ENCODE assay signal across 5 fruit fly cellular contexts in the genomic region with DNA sequence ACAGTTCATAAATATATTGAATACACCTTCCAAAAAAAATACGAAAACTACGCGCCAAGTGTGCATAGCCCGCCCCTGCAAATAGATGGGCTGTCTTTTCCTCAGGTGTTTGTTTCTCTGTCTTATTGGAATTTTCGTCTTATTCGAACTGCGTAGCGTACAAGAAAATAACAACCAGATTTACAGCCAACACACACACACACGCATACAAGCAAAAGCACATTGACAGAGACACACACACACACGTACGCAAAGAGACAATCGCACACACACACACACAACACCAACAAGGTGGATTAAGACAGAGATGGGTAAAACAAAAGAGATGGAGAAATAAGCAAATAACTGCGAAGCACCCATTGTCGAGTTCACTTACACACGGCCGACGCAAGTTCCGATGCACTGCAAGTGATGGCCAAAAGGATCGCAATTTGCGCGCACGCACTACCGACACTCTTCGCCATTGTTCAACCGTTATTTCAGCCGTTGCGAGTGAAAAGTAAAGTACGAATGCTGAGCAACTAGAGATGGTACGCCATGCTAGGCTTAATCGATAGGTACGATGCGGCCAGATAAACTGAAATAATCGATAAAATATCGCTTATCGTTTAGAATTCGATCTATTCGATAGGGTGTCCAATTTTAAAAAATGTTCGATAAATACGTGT.
A peak's percentile ranks its signal among the peaks of the same experiment; 100 is the strongest.
TF ChIP-seq lines count a peak whose summit lies in the region.

No protein-coding gene starts in this region.

TF ChIP-seq in whole organism, adult, 20 proteins besides CTCF, POLR2A, EP300 and RAD21 (continued from another document):
- peak; percentile 46 for TF ChIP-seq tj (GFP tag; optimal IDR thresholded peaks at IDR 0.05; lab: Kevin White, UChicago)
- no peak for TF ChIP-seq CG33017 (tag; optimal IDR thresholded peaks at IDR 0.05; lab: Kevin White, UChicago)
- no peak for TF ChIP-seq Clk (GFP tag; optimal IDR thresholded peaks at IDR 0.05; lab: Kevin White, UChicago)

TF ChIP-seq in whole organism, embryonic, 481 proteins besides CTCF, POLR2A, EP300 and RAD21 (continued from another document and continues in another):
- TF ChIP-seq Pdp1 (GFP tag; optimal IDR thresholded peaks at IDR 0.05; lab: Kevin White, UChicago) (peak in 1 of 2 experiments; percentile 2), ci (GFP tag; IDR thresholded peaks at IDR 0.05; lab: Robert Waterston, UW) (no peak), Taf1 (GFP tag; IDR thresholded peaks at IDR 0.05; lab: Robert Waterston, UW) (no peak), crp (GFP tag; optimal IDR thresholded peaks at IDR 0.05; lab: Kevin White, UChicago) (no peak), HmgD (GFP tag; optimal IDR thresholded peaks at IDR 0.05; lab: Kevin White, UChicago) (no peak), zfh1 (GFP tag; IDR thresholded peaks at IDR 0.05; lab: Robert Waterston, UW) (0 out of 3 replicates have a peak, but pooled peaks have one; percentile 37), CG1792 (GFP tag; optimal IDR thresholded peaks at IDR 0.05; lab: Kevin White, UChicago) (no peak), ems (GFP tag; optimal IDR thresholded peaks at IDR 0.05; lab: Kevin White, UChicago) (no peak), Doc2 (GFP tag; IDR thresholded peaks at IDR 0.05; lab: Robert Waterston, UW) (no peak), MBD-R2 (GFP tag; IDR thresholded peaks at IDR 0.05; lab: Robert Waterston, UW) (peak; percentile 36), zf30C (GFP tag; optimal IDR thresholded peaks at IDR 0.05; lab: Kevin White, UChicago) (no peak), Sry-β (GFP tag; optimal IDR thresholded peaks at IDR 0.05; lab: Kevin White, UChicago) (no peak), D19B (GFP tag; optimal IDR thresholded peaks at IDR 0.05; lab: Kevin White, UChicago) (no peak), CG34224 (GFP tag; IDR thresholded peaks at IDR 0.05; lab: Robert Waterston, UW; ENCODE audit: partially characterized antibody) (peak; percentile 91), Mes4 (GFP tag; optimal IDR thresholded peaks at IDR 0.05; lab: Kevin White, UChicago) (no peak), row (GFP tag; IDR thresholded peaks at IDR 0.05; lab: Robert Waterston, UW) (peak; percentile 26; the same call in 2 of the 3 replicates), CG42726 (GFP tag; IDR thresholded peaks at IDR 0.05; lab: Robert Waterston, UW; ENCODE audit: partially characterized antibody) (peak; percentile 90), nom (GFP tag; optimal IDR thresholded peaks at IDR 0.05; lab: Kevin White, UChicago) (peak; percentile 56), bigmax (GFP tag; optimal IDR thresholded peaks at IDR 0.05; lab: Kevin White, UChicago) (no peak), Antp (GFP tag; optimal IDR thresholded peaks at IDR 0.05; lab: Kevin White, UChicago) (no peak), sisA (GFP tag; IDR thresholded peaks at IDR 0.05; lab: Robert Waterston, UW) (no peak), pum (GFP tag; optimal IDR thresholded peaks at IDR 0.05; lab: Kevin White, UChicago) (no peak), CG4730 (GFP tag; IDR thresholded peaks at IDR 0.05; lab: Robert Waterston, UW) (no peak), aop (GFP tag; IDR thresholded peaks at IDR 0.05; lab: Robert Waterston, UW) (no peak), CG9817 (tag; optimal IDR thresholded peaks at IDR 0.05; lab: Kevin White, UChicago) (no peak), CG14667 (GFP tag; IDR thresholded peaks at IDR 0.05; lab: Robert Waterston, UW) (no peak), CG5180 (GFP tag; optimal IDR thresholded peaks at IDR 0.05; lab: Kevin White, UChicago) (no peak), CG8281 (tag; optimal IDR thresholded peaks at IDR 0.05; lab: Kevin White, UChicago) (no peak), Tbp (GFP tag; optimal IDR thresholded peaks at IDR 0.05; lab: Kevin White, UChicago) (no peak), CG8359 (GFP tag; optimal IDR thresholded peaks at IDR 0.05; lab: Kevin White, UChicago; ENCODE audit: borderline replicate concordance) (no peak)

TF ChIP-seq in whole organism, prepupa, 60 proteins besides CTCF, POLR2A, EP300 and RAD21 (continued from another document and continues in another):
- TF ChIP-seq CG34406 (GFP tag; optimal IDR thresholded peaks at IDR 0.05; lab: Kevin White, UChicago), result no peak
- TF ChIP-seq fd59A (GFP tag; optimal IDR thresholded peaks at IDR 0.05; lab: Kevin White, UChicago), result no peak
- TF ChIP-seq Gug (GFP tag; IDR thresholded peaks at IDR 0.05; lab: Robert Waterston, UW), result no peak
- TF ChIP-seq CG32006 (GFP tag; optimal IDR thresholded peaks at IDR 0.05; lab: Kevin White, UChicago), result no peak
- no peak for TF ChIP-seq Hr4 (GFP tag; optimal IDR thresholded peaks at IDR 0.05; lab: Kevin White, UChicago)
- TF ChIP-seq net (GFP tag; optimal IDR thresholded peaks at IDR 0.05; lab: Kevin White, UChicago), result no peak
- TF ChIP-seq salr (GFP tag; optimal IDR thresholded peaks at IDR 0.05; lab: Kevin White, UChicago), result no peak
- TF ChIP-seq Ets96B (tag; optimal IDR thresholded peaks at IDR 0.05; lab: Kevin White, UChicago), result no peak
- TF ChIP-seq OdsH (GFP tag; optimal IDR thresholded peaks at IDR 0.05; lab: Kevin White, UChicago), result no peak
- no peak for TF ChIP-seq CG9139 (GFP tag; optimal IDR thresholded peaks at IDR 0.05; lab: Kevin White, UChicago)
- no peak for TF ChIP-seq Hr38 (GFP tag; optimal IDR thresholded peaks at IDR 0.05; lab: Kevin White, UChicago)
- no peak for TF ChIP-seq CG7368 (GFP tag; optimal IDR thresholded peaks at IDR 0.05; lab: Kevin White, UChicago)
- no peak for TF ChIP-seq CG11902 (GFP tag; optimal IDR thresholded peaks at IDR 0.05; lab: Kevin White, UChicago)
- no peak for TF ChIP-seq CG1621 (tag; optimal IDR thresholded peaks at IDR 0.05; lab: Kevin White, UChicago)
- TF ChIP-seq Blimp-1 (GFP tag; optimal IDR thresholded peaks at IDR 0.05; lab: Kevin White, UChicago), result no peak
- no peak for TF ChIP-seq CG4318 (GFP tag; optimal IDR thresholded peaks at IDR 0.05; lab: Kevin White, UChicago)
- TF ChIP-seq eg (GFP tag; IDR thresholded peaks at IDR 0.05; lab: Robert Waterston, UW), result peak; percentile 17; the same call in 1 of the 3 replicates
- peak; percentile 42 for TF ChIP-seq CG15336 (GFP tag; IDR thresholded peaks at IDR 0.05; lab: Robert Waterston, UW)
- peak; percentile 25 for TF ChIP-seq topi (GFP tag; optimal IDR thresholded peaks at IDR 0.05; lab: Kevin White, UChicago)
- TF ChIP-seq CG6276 (GFP tag; optimal IDR thresholded peaks at IDR 0.05; lab: Kevin White, UChicago), result peak; percentile 2
- no peak for TF ChIP-seq CG8319 (GFP tag; optimal IDR thresholded peaks at IDR 0.05; lab: Kevin White, UChicago)
- peak; percentile 55 for TF ChIP-seq dsx (GFP tag; optimal IDR thresholded peaks at IDR 0.05; lab: Kevin White, UChicago; ENCODE audit: poor library complexity, severe bottlenecking)
- TF ChIP-seq lz (GFP tag; optimal IDR thresholded peaks at IDR 0.05; lab: Kevin White, UChicago), result peak; percentile 9
- TF ChIP-seq CG31627 (GFP tag; optimal IDR thresholded peaks at IDR 0.05; lab: Kevin White, UChicago), result no peak
- no peak for TF ChIP-seq CG8119 (GFP tag; IDR thresholded peaks at IDR 0.05; lab: Robert Waterston, UW)
- peak; percentile 45 for TF ChIP-seq Sox102F (GFP tag; optimal IDR thresholded peaks at IDR 0.05; lab: Kevin White, UChicago)
- TF ChIP-seq cyc (GFP tag; optimal IDR thresholded peaks at IDR 0.05; lab: Kevin White, UChicago), result no peak
- no peak for TF ChIP-seq Sox15 (GFP tag; optimal IDR thresholded peaks at IDR 0.05; lab: Kevin White, UChicago)
- no peak for TF ChIP-seq CG10669 (GFP tag; optimal IDR thresholded peaks at IDR 0.05; lab: Kevin White, UChicago)
- peak; percentile 39 for TF ChIP-seq svp (GFP tag; lab: Kevin White, UChicago)
- peak; percentile 60 for TF ChIP-seq Sox14 (GFP tag; optimal IDR thresholded peaks at IDR 0.05; lab: Kevin White, UChicago)
- TF ChIP-seq pdm3 (GFP tag; optimal IDR thresholded peaks at IDR 0.05; lab: Kevin White, UChicago), result peak; percentile 18
- TF ChIP-seq CG6854 (GFP tag; optimal IDR thresholded peaks at IDR 0.05; lab: Kevin White, UChicago), result peak; percentile 60

TF ChIP-seq in whole organism, pupa, 21 proteins besides CTCF, POLR2A, EP300 and RAD21 (continued from another document):
- no peak for TF ChIP-seq CG10348 (GFP tag; IDR thresholded peaks at IDR 0.05; lab: Robert Waterston, UW)
- no peak for TF ChIP-seq CG32121 (GFP tag; IDR thresholded peaks at IDR 0.05; lab: Robert Waterston, UW)

TF ChIP-seq in whole organism, wandering third instar larva, 38 proteins besides CTCF, POLR2A, EP300 and RAD21 (continued from another document):
- TF ChIP-seq Myc (optimal IDR thresholded peaks at IDR 0.05; lab: Kevin White, UChicago) (no peak), CG32264 (GFP tag; optimal IDR thresholded peaks at IDR 0.05; lab: Kevin White, UChicago) (no peak), rgr (GFP tag; optimal IDR thresholded peaks at IDR 0.05; lab: Kevin White, UChicago) (no peak), HLH106 (tag; optimal IDR thresholded peaks at IDR 0.05; lab: Kevin White, UChicago) (peak; percentile 6), N (GFP tag; optimal IDR thresholded peaks at IDR 0.05; lab: Kevin White, UChicago) (no peak), woc (GFP tag; optimal IDR thresholded peaks at IDR 0.05; lab: Kevin White, UChicago) (no peak), fru (GFP tag; optimal IDR thresholded peaks at IDR 0.05; lab: Kevin White, UChicago) (peak; percentile 27), Abd-B (GFP tag; optimal IDR thresholded peaks at IDR 0.05; lab: Kevin White, UChicago) (no peak), Rel (GFP tag; optimal IDR thresholded peaks at IDR 0.05; lab: Kevin White, UChicago) (no peak), Rel (tag; optimal IDR thresholded peaks at IDR 0.05; lab: Kevin White, UChicago) (peak; percentile 57), Hnf4 (GFP tag; optimal IDR thresholded peaks at IDR 0.05; lab: Kevin White, UChicago) (no peak), Mio (GFP tag; optimal IDR thresholded peaks at IDR 0.05; lab: Kevin White, UChicago) (no peak), Sp1 (GFP tag; optimal IDR thresholded peaks at IDR 0.05; lab: Kevin White, UChicago) (peak; percentile 54), lola (GFP tag; optimal IDR thresholded peaks at IDR 0.05; lab: Kevin White, UChicago) (no peak), dsf (GFP tag; optimal IDR thresholded peaks at IDR 0.05; lab: Kevin White, UChicago; ENCODE audit: borderline replicate concordance) (no peak), br (GFP tag; optimal IDR thresholded peaks at IDR 0.05; lab: Kevin White, UChicago) (no peak), foxo (GFP tag; optimal IDR thresholded peaks at IDR 0.05; lab: Kevin White, UChicago) (peak in 1 of 2 experiments; percentile 50), pan (optimal IDR thresholded peaks at IDR 0.05; lab: Kevin White, UChicago) (no peak), sage (GFP tag; optimal IDR thresholded peaks at IDR 0.05; lab: Kevin White, UChicago) (no peak)
